Fruit fly (Drosophila melanogaster) whole organism, embryonic: ENCODE data around the gene CG10031.

Experiments
- Adf1 ChIP-seq: fragments of 200-800 bp; sonication (Bioruptor generic); IDR thresholded peaks from 2 replicates; pipeline ENCODE4 v1.3.6; 2022; ENCODE audit warnings: missing biosample characterization, missing genetic modification characterization
- Blimp-1 ChIP-seq: fragments of 200-800 bp; sonication (Bioruptor generic); optimal IDR thresholded peaks from 3 replicates; lab custom pipeline; 2018; ENCODE audit warnings: missing biosample characterization, missing genetic modification characterization, mild to moderate bottlenecking, moderate library complexity, missing genetic modification reagents
- CG10209 ChIP-seq: fragments of 200-800 bp; sonication (Bioruptor generic); optimal IDR thresholded peaks from 3 replicates; lab custom pipeline; 2017; ENCODE audit warnings: missing biosample characterization, mild to moderate bottlenecking, missing genetic modification characterization, missing genetic modification reagents
- CG10274 ChIP-seq: fragments of 200-800 bp; sonication (Bioruptor generic); optimal IDR thresholded peaks from 3 replicates; lab custom pipeline; 2017; ENCODE audit warnings: missing biosample characterization, mild to moderate bottlenecking, missing genetic modification characterization
- CG11504 ChIP-seq: fragments of 200-800 bp; sonication (Bioruptor generic); optimal IDR thresholded peaks from 3 replicates; lab custom pipeline; 2019; ENCODE audit warnings: missing biosample characterization, mild to moderate bottlenecking, missing genetic modification characterization, moderate library complexity
- CG13123 ChIP-seq: fragments of 200-800 bp; sonication (Bioruptor generic); optimal IDR thresholded peaks from 2 replicates; lab custom pipeline; 2016; ENCODE audit warnings: missing biosample characterization, missing genetic modification characterization
- CG14710 ChIP-seq: fragments of 200-800 bp; sonication (Bioruptor generic); optimal IDR thresholded peaks from 3 replicates; lab custom pipeline; 2019; ENCODE audit warnings: missing biosample characterization, mild to moderate bottlenecking, missing genetic modification characterization, moderate library complexity
- CG15269 ChIP-seq: fragments of 200-800 bp; sonication (Bioruptor generic); optimal IDR thresholded peaks from 2 replicates; lab custom pipeline; 2018; ENCODE audit warnings: missing biosample characterization, mild to moderate bottlenecking, missing genetic modification characterization, moderate library complexity
- CG17328 ChIP-seq: fragments of 200-800 bp; sonication (Bioruptor generic); IDR thresholded peaks from 2 replicates; pipeline ENCODE4 v1.3.6; 2022; ENCODE audit warnings: missing biosample characterization, missing genetic modification characterization
- CG2116 ChIP-seq: fragments of 200-800 bp; sonication (Bioruptor generic); optimal IDR thresholded peaks from 3 replicates; lab custom pipeline; 2018; ENCODE audit warnings: missing biosample characterization, mild to moderate bottlenecking, missing genetic modification characterization
- CG2120 ChIP-seq: fragments of 200-800 bp; sonication (Bioruptor generic); optimal IDR thresholded peaks from 3 replicates; lab custom pipeline; 2016; ENCODE audit warnings: missing biosample characterization, missing genetic modification characterization
- CG2678 ChIP-seq: fragments of 200-800 bp; sonication (Bioruptor generic); optimal IDR thresholded peaks from 3 replicates; lab custom pipeline; 2019; ENCODE audit warnings: missing biosample characterization, mild to moderate bottlenecking, missing genetic modification characterization, moderate library complexity
- CG30431 ChIP-seq: fragments of 200-800 bp; sonication (Bioruptor generic); optimal IDR thresholded peaks from 2 replicates; lab custom pipeline; 2017; ENCODE audit warnings: missing biosample characterization, missing genetic modification characterization
- CG31365 ChIP-seq: fragments of 200-800 bp; sonication (Bioruptor generic); optimal IDR thresholded peaks from 2 replicates; lab custom pipeline; 2018; ENCODE audit warnings: missing biosample characterization, mild to moderate bottlenecking, missing genetic modification characterization
- CG3163 ChIP-seq: fragments of 200-800 bp; sonication (Bioruptor generic); optimal IDR thresholded peaks from 3 replicates; lab custom pipeline; 2016; ENCODE audit warnings: missing biosample characterization, missing genetic modification characterization
- CG34224 ChIP-seq: fragments of 200-800 bp; sonication (Bioruptor generic); IDR thresholded peaks from 3 replicates; pipeline ENCODE4 v1.3.6; 2022; ENCODE audit warnings: missing biosample characterization, missing genetic modification characterization; ENCODE audit not compliant: partially characterized antibody
- CG3838 ChIP-seq: fragments of 200-800 bp; sonication (Bioruptor generic); optimal IDR thresholded peaks from 3 replicates; lab custom pipeline; 2016; ENCODE audit warnings: missing biosample characterization, missing genetic modification characterization
- CG4404 ChIP-seq: fragments of 200-800 bp; sonication (Bioruptor generic); IDR thresholded peaks from 2 replicates; pipeline ENCODE4 v1.3.6; 2022; ENCODE audit warnings: missing biosample characterization, missing genetic modification characterization
- CG4707 ChIP-seq: fragments of 200-800 bp; sonication (Bioruptor generic); optimal IDR thresholded peaks from 2 replicates; lab custom pipeline; 2018; ENCODE audit warnings: missing biosample characterization, mild to moderate bottlenecking, missing genetic modification characterization, moderate library complexity
- CG4854 ChIP-seq: fragments of 200-800 bp; sonication (Bioruptor generic); optimal IDR thresholded peaks from 2 replicates; lab custom pipeline; 2016; ENCODE audit warnings: missing biosample characterization, missing genetic modification characterization, inconsistent platforms
- CG6175 ChIP-seq: fragments of 200-800 bp; sonication (Bioruptor generic); IDR thresholded peaks from 3 replicates; pipeline ENCODE4 v1.3.6; 2022; ENCODE audit warnings: missing biosample characterization, missing genetic modification characterization
- CG6813 ChIP-seq: fragments of 200-800 bp; sonication (Bioruptor generic); optimal IDR thresholded peaks from 2 replicates; lab custom pipeline; 2017; ENCODE audit warnings: missing biosample characterization, missing genetic modification characterization, mild to moderate bottlenecking, moderate library complexity, missing genetic modification reagents
- CG7786 ChIP-seq: fragments of 200-800 bp; sonication (Bioruptor generic); optimal IDR thresholded peaks from 2 replicates; lab custom pipeline; 2016; ENCODE audit warnings: missing biosample characterization, missing genetic modification characterization
- CG8290 ChIP-seq, 3 experiments: fragments of 200-800 bp; sonication (Bioruptor generic); optimal IDR thresholded peaks; 2 replicates each; lab custom pipeline; 2016 to 2019; ENCODE audit warnings: missing biosample characterization in 3 of 3, missing genetic modification characterization in 3 of 3, mild to moderate bottlenecking in 2 of 3, moderate library complexity in 1 of 3
- CG8388 ChIP-seq: fragments of 200-800 bp; sonication (Bioruptor generic); optimal IDR thresholded peaks from 2 replicates; lab custom pipeline; 2019; ENCODE audit warnings: missing biosample characterization, mild to moderate bottlenecking, missing genetic modification characterization, moderate library complexity
- CG8944 ChIP-seq: fragments of 200-800 bp; sonication (Bioruptor generic); optimal IDR thresholded peaks from 3 replicates; lab custom pipeline; 2016; ENCODE audit warnings: missing biosample characterization, missing genetic modification characterization
- CG9437 ChIP-seq: fragments of 200-800 bp; sonication (Bioruptor generic); optimal IDR thresholded peaks from 2 replicates; lab custom pipeline; 2018; ENCODE audit warnings: missing biosample characterization, mild to moderate bottlenecking, missing genetic modification characterization
- CHES-1-like ChIP-seq: fragments of 200-800 bp; sonication (Bioruptor generic); optimal IDR thresholded peaks from 2 replicates; lab custom pipeline; 2016; ENCODE audit warnings: missing biosample characterization, missing genetic modification characterization
- HLH4C ChIP-seq: fragments of 200-800 bp; sonication (Bioruptor generic); IDR thresholded peaks from 3 replicates; pipeline ENCODE4 v1.3.6; 2022; ENCODE audit warnings: missing biosample characterization, missing genetic modification characterization; ENCODE audit not compliant: partially characterized antibody
- Hr51 ChIP-seq, 2 experiments: fragments of 200-800 bp; sonication (Bioruptor generic); optimal IDR thresholded peaks; 2 replicates in 1 of 2; 3 replicates in 1 of 2; lab custom pipeline; 2016 to 2018; ENCODE audit warnings: missing biosample characterization in 2 of 2, missing genetic modification characterization in 2 of 2, mild to moderate bottlenecking in 1 of 2, moderate library complexity in 1 of 2
- Jarid2 ChIP-seq: fragments of 200-800 bp; sonication (Bioruptor generic); optimal IDR thresholded peaks from 3 replicates; lab custom pipeline; 2017; ENCODE audit warnings: mild to moderate bottlenecking, missing biosample characterization, missing genetic modification reagents, missing genetic modification characterization
- Med ChIP-seq: fragments of 200-800 bp; sonication (Bioruptor generic); peaks from one replicate; lab custom pipeline; 2016; ENCODE audit warnings: missing biosample characterization, missing genetic modification characterization, mild to moderate bottlenecking, inconsistent platforms, moderate library complexity
- Nf-YB ChIP-seq: fragments of 200-800 bp; sonication (Bioruptor generic); optimal IDR thresholded peaks from 3 replicates; lab custom pipeline; 2019; ENCODE audit warnings: missing biosample characterization, mild to moderate bottlenecking, missing genetic modification characterization, moderate library complexity
- Optix ChIP-seq: fragments of 200-800 bp; sonication (Bioruptor generic); IDR thresholded peaks from 3 replicates; pipeline ENCODE4 v1.3.6; 2022; ENCODE audit warnings: missing biosample characterization, missing genetic modification characterization
- TFAM ChIP-seq: fragments of 200-800 bp; sonication (Bioruptor generic); optimal IDR thresholded peaks from 2 replicates; lab custom pipeline; 2017; ENCODE audit warnings: missing biosample characterization, missing genetic modification characterization, inconsistent platforms
- cas ChIP-seq: fragments of 200-800 bp; sonication (Bioruptor generic); IDR thresholded peaks from 2 replicates; pipeline ENCODE4 v1.3.6; 2022; ENCODE audit warnings: missing biosample characterization, missing genetic modification characterization
- danr ChIP-seq: fragments of 200-800 bp; sonication (Bioruptor generic); IDR thresholded peaks from 2 replicates; pipeline ENCODE4 v1.3.6; 2022; ENCODE audit warnings: missing biosample characterization, missing genetic modification characterization
- dimm ChIP-seq: fragments of 200-800 bp; sonication (Bioruptor generic); IDR thresholded peaks from 2 replicates; pipeline ENCODE4 v1.3.6; 2022; ENCODE audit warnings: missing biosample characterization, missing genetic modification characterization
- dmrt99B ChIP-seq: fragments of 200-800 bp; sonication (Bioruptor generic); optimal IDR thresholded peaks from 2 replicates; lab custom pipeline; 2018; ENCODE audit warnings: missing biosample characterization, mild to moderate bottlenecking, missing genetic modification characterization, moderate library complexity
- ewg ChIP-seq: fragments of 200-800 bp; sonication (Bioruptor generic); optimal IDR thresholded peaks from 3 replicates; lab custom pipeline; 2017; ENCODE audit warnings: mild to moderate bottlenecking, missing biosample characterization, missing genetic modification reagents, missing genetic modification characterization
- fu2 ChIP-seq: fragments of 200-800 bp; sonication (Bioruptor generic); optimal IDR thresholded peaks from 2 replicates; lab custom pipeline; 2016; ENCODE audit warnings: missing biosample characterization, missing genetic modification characterization
- gce ChIP-seq: fragments of 200-800 bp; sonication (Bioruptor generic); IDR thresholded peaks from 3 replicates; pipeline ENCODE4 v1.3.6; 2022; ENCODE audit warnings: missing biosample characterization, missing genetic modification characterization
- otp ChIP-seq: fragments of 200-800 bp; sonication (Bioruptor generic); IDR thresholded peaks from 3 replicates; pipeline ENCODE4, ENCODE4 v1.3.6; 2022; ENCODE audit warnings: missing biosample characterization, missing genetic modification characterization
- pho ChIP-seq: fragments of 200-800 bp; sonication (Bioruptor generic); optimal IDR thresholded peaks from 2 replicates; lab custom pipeline; 2016; ENCODE audit warnings: missing biosample characterization, missing genetic modification characterization
- ranshi ChIP-seq: fragments of 200-800 bp; sonication (Bioruptor generic); IDR thresholded peaks from 2 replicates; pipeline ENCODE4 v1.3.6; 2022; ENCODE audit warnings: missing biosample characterization, missing genetic modification characterization
- slbo ChIP-seq: fragments of 200-800 bp; sonication (Bioruptor generic); IDR thresholded peaks from 2 replicates; pipeline ENCODE4 v1.3.6; 2022; ENCODE audit warnings: missing biosample characterization, missing genetic modification characterization
- sug ChIP-seq: fragments of 200-800 bp; optimal IDR thresholded peaks from 2 replicates; lab custom pipeline; 2019; ENCODE audit warnings: missing biosample characterization, mild to moderate bottlenecking, missing genetic modification characterization, moderate library complexity
- zen ChIP-seq: fragments of 200-800 bp; sonication (Bioruptor generic); optimal IDR thresholded peaks from 3 replicates; lab custom pipeline; 2018; ENCODE audit warnings: missing biosample characterization, mild to moderate bottlenecking, missing genetic modification characterization, moderate library complexity
- zf30C ChIP-seq: fragments of 200-800 bp; sonication (Bioruptor generic); optimal IDR thresholded peaks from 3 replicates; lab custom pipeline; 2018; ENCODE audit warnings: missing biosample characterization, mild to moderate bottlenecking, missing genetic modification characterization
- zfh2 ChIP-seq: fragments of 200-800 bp; sonication (Bioruptor generic); optimal IDR thresholded peaks from 2 replicates; lab custom pipeline; 2016; ENCODE audit warnings: missing biosample characterization, missing genetic modification characterization

CG10031 gene

DNA sequence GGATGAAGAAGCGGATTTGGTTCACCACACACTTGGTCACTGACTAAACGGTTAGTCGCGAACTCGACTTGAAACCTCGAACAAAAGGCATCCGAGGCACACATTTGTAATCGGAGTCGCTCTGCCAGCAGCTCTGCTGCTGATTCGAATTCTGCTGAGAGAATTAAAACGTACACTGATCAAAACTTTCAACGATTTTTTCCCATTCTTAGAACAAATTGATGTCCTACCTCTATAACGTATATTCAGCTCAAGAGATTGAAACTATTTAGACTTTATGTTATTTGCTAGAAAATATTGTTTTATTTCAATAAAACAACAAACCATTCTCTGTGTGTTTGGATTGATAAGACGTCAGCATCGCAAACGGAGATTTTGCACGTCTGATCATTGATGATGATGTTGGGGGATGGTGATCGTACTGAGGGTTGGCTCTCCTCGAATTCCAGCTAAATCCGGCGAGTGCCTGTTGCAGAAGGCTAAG lies 6.6 kb upstream of the CG10031 start, which contains the start of gene CG31778:
Gene CG31778, minus strand, starts transcription at position 51 of the 484 bp plus-strand sequence.
- no peak for TF ChIP-seq CG9437 (GFP tag; lab: Kevin White, UChicago)
- TF ChIP-seq CG2116 (GFP tag; lab: Kevin White, UChicago) = no peak
- TF ChIP-seq Jarid2 (GFP tag; lab: Kevin White, UChicago) = no peak
- TF ChIP-seq sug = peak; percentile 20
- TF ChIP-seq HLH4C (GFP tag; lab: Robert Waterston, UW) = no peak
- TF ChIP-seq CG4854 = no peak
- no peak for TF ChIP-seq CG8388
- no peak for TF ChIP-seq CG10274 (GFP tag; lab: Kevin White, UChicago)
- TF ChIP-seq CG8944 = no peak
- no peak for TF ChIP-seq CG31365 (tag; lab: Kevin White, UChicago)
- TF ChIP-seq CG34224 = no peak
- no peak for TF ChIP-seq Blimp-1 (GFP tag; lab: Kevin White, UChicago)
- TF ChIP-seq Optix = no peak
- peak; percentile 47; the same call in 1 of the 2 replicates for TF ChIP-seq Adf1 (GFP tag; lab: Robert Waterston, UW)
- TF ChIP-seq zfh2 (GFP tag; lab: Kevin White, UChicago) = no peak
- peak; percentile 30; the same call in 1 of the 2 replicates for TF ChIP-seq slbo (GFP tag; lab: Robert Waterston, UW)
- no peak for TF ChIP-seq CHES-1-like
- no peak for TF ChIP-seq dimm (GFP tag; lab: Robert Waterston, UW)
- no peak for TF ChIP-seq CG10209 (GFP tag; lab: Kevin White, UChicago)
- TF ChIP-seq CG14710 = no peak
- no peak for TF ChIP-seq CG8290 (GFP tag; optimal IDR thresholded peaks at IDR 0.05; lab: Kevin White, UChicago)
- peak in 1 of 2 experiments; percentile 36 for TF ChIP-seq CG8290 (tag; optimal IDR thresholded peaks at IDR 0.05; lab: Kevin White, UChicago)
- TF ChIP-seq CG11504 (tag; lab: Kevin White, UChicago) = no peak
- peak in 1 of 2 experiments; percentile 4 for TF ChIP-seq Hr51 (GFP tag; optimal IDR thresholded peaks at IDR 0.05; lab: Kevin White, UChicago)
- TF ChIP-seq CG2678 = peak; percentile 41
- peak; percentile 72 for TF ChIP-seq Med (GFP tag; lab: Kevin White, UChicago)
- no peak for TF ChIP-seq CG6813 (GFP tag; lab: Kevin White, UChicago)
- no peak for TF ChIP-seq CG6175 (GFP tag; lab: Robert Waterston, UW)
- no peak for TF ChIP-seq zf30C (GFP tag; lab: Kevin White, UChicago)
- no peak for TF ChIP-seq Nf-YB (GFP tag; lab: Kevin White, UChicago)
- TF ChIP-seq CG4707 (GFP tag; lab: Kevin White, UChicago) = no peak
- peak; percentile 2 for TF ChIP-seq CG15269 (tag; lab: Kevin White, UChicago)
- no peak for TF ChIP-seq pho (GFP tag; lab: Kevin White, UChicago)
- TF ChIP-seq CG7786 (GFP tag; lab: Kevin White, UChicago) = no peak
- TF ChIP-seq fu2 (GFP tag; lab: Kevin White, UChicago) = no peak
- no peak for TF ChIP-seq TFAM (GFP tag; lab: Kevin White, UChicago)
- no peak for TF ChIP-seq CG3838
- no peak for TF ChIP-seq CG3163 (GFP tag; lab: Kevin White, UChicago)
- no peak for TF ChIP-seq ewg (GFP tag; lab: Kevin White, UChicago)
- no peak for TF ChIP-seq cas (GFP tag; lab: Robert Waterston, UW)
- TF ChIP-seq dmrt99B = no peak
- TF ChIP-seq danr (GFP tag; lab: Robert Waterston, UW) = peak; percentile 22; the same call in 1 of the 2 replicates
- no peak for TF ChIP-seq otp (GFP tag; lab: Robert Waterston, UW)
- no peak for TF ChIP-seq CG13123
- TF ChIP-seq gce (GFP tag; lab: Robert Waterston, UW) = no peak
- TF ChIP-seq CG4404 = no peak
- peak; percentile 56 for TF ChIP-seq CG2120 (GFP tag; lab: Kevin White, UChicago)
- TF ChIP-seq CG30431 (GFP tag; lab: Kevin White, UChicago) = no peak
- TF ChIP-seq CG17328 (GFP tag; lab: Robert Waterston, UW) = no peak
- no peak for TF ChIP-seq zen (tag; lab: Kevin White, UChicago)
- TF ChIP-seq ranshi = no peak
